Worm (Caenorhabditis elegans): ENCODE measurements around the gene hrg-4.
"Not testable (repeated sequence)": the region's sequence is repeated elsewhere in the genome, so short reads cannot be mapped to it uniquely, and the experiment has no call there.

DNA sequence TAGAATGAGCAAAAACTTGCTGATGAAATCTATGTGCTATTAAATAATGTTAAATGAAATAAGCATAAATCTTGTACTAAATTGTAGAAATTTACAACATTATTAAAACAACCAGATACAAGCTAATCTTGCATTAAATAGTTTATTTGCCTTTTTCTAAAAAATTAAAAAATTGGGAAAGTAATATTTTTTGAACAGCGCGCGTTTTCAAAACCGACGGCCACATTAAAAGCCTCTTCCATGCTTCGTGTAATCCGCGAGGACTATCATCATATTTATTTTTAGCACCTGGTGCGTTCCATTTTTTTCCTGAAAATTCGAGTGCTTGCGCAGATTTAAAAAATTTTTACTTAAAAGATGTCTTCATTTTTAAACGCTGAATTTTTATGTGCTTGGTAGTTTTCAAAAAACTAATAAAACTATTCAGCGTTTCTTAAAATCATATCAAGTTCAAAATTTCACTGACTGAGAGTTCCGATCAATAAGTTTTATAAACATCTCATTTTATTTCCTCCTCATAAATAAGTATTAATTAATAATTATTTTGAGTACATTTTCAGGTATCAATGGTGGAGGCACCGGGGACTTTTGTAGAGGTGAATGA is 43.3 kb downstream of the hrg-4 start, which contains the start of gene Y43E12A.3:
- TF ChIP-seq snpc-4 (tag; optimal IDR thresholded peaks at IDR 0.05); unc-39 (tag; optimal IDR thresholded peaks at IDR 0.05); ces-1 (GFP tag; optimal IDR thresholded peaks at IDR 0.05); nhr-12 (tag; optimal IDR thresholded peaks at IDR 0.05); mab-5 (tag; optimal IDR thresholded peaks at IDR 0.05); hlh-1 (tag; optimal IDR thresholded peaks at IDR 0.05); elt-3 (tag; optimal IDR thresholded peaks at IDR 0.05); nhr-237 (tag; optimal IDR thresholded peaks at IDR 0.05); tbx-8 (GFP tag; optimal IDR thresholded peaks at IDR 0.05); pha-4 (tag; optimal IDR thresholded peaks at IDR 0.05); nhr-28 (tag; optimal IDR thresholded peaks at IDR 0.05); sptf-1 (tag; optimal IDR thresholded peaks at IDR 0.05); nhr-76 (tag; optimal IDR thresholded peaks at IDR 0.05): not testable (repeated sequence)
